Worm (Caenorhabditis elegans): ENCODE data around the gene srx-17.
A peak's percentile ranks its signal among the peaks of the same experiment; 100 is the strongest.

The srx-17 gene

DNA sequence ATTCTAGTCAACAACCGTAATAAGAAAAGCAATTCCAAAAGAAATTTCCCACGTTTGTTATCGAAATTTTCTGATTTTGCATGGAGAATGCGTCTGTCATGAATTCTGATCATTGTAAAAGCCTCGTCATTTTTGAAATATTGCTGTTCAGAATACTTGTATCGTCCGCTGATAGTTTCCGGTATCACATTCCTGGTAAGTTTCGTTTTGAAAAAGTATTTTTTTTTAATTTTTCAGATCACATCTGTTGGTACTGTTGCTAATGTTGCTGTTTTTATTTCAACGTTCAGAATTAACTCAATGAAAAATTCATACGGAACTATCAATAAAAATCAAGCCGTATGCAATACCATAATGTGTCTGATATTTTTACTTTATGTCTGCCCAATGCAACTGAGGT, at the start of gene srx-17:
srx-17 (plus strand) TSS at position 301 of the 400 bp plus-strand sequence.
- TF ChIP-seq ceh-34 (tag; optimal IDR thresholded peaks at IDR 0.05) (no peak), sdc-2 (tag; optimal IDR thresholded peaks at IDR 0.05) (no peak), mec-3 (tag; optimal IDR thresholded peaks at IDR 0.05; ENCODE audit: borderline replicate concordance) (no peak), unc-42 (tag; optimal IDR thresholded peaks at IDR 0.05) (no peak), ceh-19 (GFP tag; optimal IDR thresholded peaks at IDR 0.05) (no peak), T23F11.4 (GFP tag; optimal IDR thresholded peaks at IDR 0.05) (no peak), fkh-10 (GFP tag; optimal IDR thresholded peaks at IDR 0.05) (no peak), hlh-8 (tag; optimal IDR thresholded peaks at IDR 0.05) (no peak), elt-2 (tag; optimal IDR thresholded peaks at IDR 0.05) (no peak), ceh-24 (tag; optimal IDR thresholded peaks at IDR 0.05) (no peak), ceh-30 (tag; optimal IDR thresholded peaks at IDR 0.05) (no peak)

- TF ChIP-seq pat-9 (tag; optimal IDR thresholded peaks at IDR 0.05) (no peak), elt-2 (tag; optimal IDR thresholded peaks at IDR 0.05) (no peak), pqm-1 (tag; optimal IDR thresholded peaks at IDR 0.05) (no peak), ceh-45 (GFP tag; IDR thresholded peaks at IDR 0.05) (no peak), ttx-3 (tag; optimal IDR thresholded peaks at IDR 0.05) (no peak), ahr-1 (tag; optimal IDR thresholded peaks at IDR 0.05) (no peak), hlh-15 (tag; optimal IDR thresholded peaks at IDR 0.05) (no peak), tbx-7 (tag; optimal IDR thresholded peaks at IDR 0.05) (no peak), hlh-8 (tag; optimal IDR thresholded peaks at IDR 0.05) (no peak), hlh-6 (tag; optimal IDR thresholded peaks at IDR 0.05) (no peak), ets-4 (tag; optimal IDR thresholded peaks at IDR 0.05) (no peak), K02D7.2 (tag; optimal IDR thresholded peaks at IDR 0.05) (no peak), pax-1 (tag; optimal IDR thresholded peaks at IDR 0.05) (no peak), ceh-18 (tag; optimal IDR thresholded peaks at IDR 0.05) (no peak)
Measured at ce11 chrV:13794046-13794445, 47.0 kb upstream of the srx-17 start.

ce11 chrV:13796246-13796776, 44.7 kb upstream of the srx-17 start, which contains the start of gene twk-32:
twk-32 (plus strand) TSS chrV:13796641.
- no peak for TF ChIP-seq lin-11 (tag; optimal IDR thresholded peaks at IDR 0.05)
- TF ChIP-seq ceh-30 (tag; optimal IDR thresholded peaks at IDR 0.05): no peak
- TF ChIP-seq ceh-45 (GFP tag; IDR thresholded peaks at IDR 0.05): no peak
- TF ChIP-seq C38D4.7 (GFP tag; optimal IDR thresholded peaks at IDR 0.05): no peak
- TF ChIP-seq hlh-30 (tag; optimal IDR thresholded peaks at IDR 0.05; ENCODE audit: insufficient read depth): peak; percentile 19
- TF ChIP-seq ceh-14 (tag; optimal IDR thresholded peaks at IDR 0.05): no peak
- TF ChIP-seq gmeb-2 (tag; optimal IDR thresholded peaks at IDR 0.05): no peak
- TF ChIP-seq pat-9 (tag; optimal IDR thresholded peaks at IDR 0.05): no peak

DNA sequence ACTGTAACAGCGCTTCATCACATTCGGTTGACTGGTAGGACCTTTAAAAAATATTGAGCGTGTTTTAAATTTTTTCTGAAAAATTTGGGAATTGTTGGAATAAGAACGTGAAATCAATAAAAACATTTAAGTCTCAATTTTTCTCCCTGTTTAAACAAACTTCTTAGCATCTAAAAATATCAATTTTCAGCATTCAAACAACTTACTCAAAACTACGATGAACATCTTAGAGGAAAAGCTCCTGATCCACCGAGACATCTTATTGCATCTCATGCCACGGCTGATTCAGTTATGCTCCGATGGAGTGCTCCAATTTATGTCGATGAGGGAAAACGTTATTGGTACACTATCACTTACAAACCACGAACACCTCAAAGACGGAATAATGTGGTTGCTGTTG, 41.8 kb upstream of the srx-17 start:
- no peak for TF ChIP-seq ahr-1 (tag; optimal IDR thresholded peaks at IDR 0.05)
- TF ChIP-seq sdc-2 (tag; optimal IDR thresholded peaks at IDR 0.05): no peak
- no peak for TF ChIP-seq ceh-48 (tag; optimal IDR thresholded peaks at IDR 0.05)
- no peak for TF ChIP-seq ets-4 (tag; optimal IDR thresholded peaks at IDR 0.05)
- TF ChIP-seq fkh-10 (GFP tag; optimal IDR thresholded peaks at IDR 0.05): no peak
- no peak for TF ChIP-seq ceh-6 (GFP tag; optimal IDR thresholded peaks at IDR 0.05)
- no peak for TF ChIP-seq dve-1 (tag; optimal IDR thresholded peaks at IDR 0.05)
- no peak for TF ChIP-seq ceh-14 (tag; optimal IDR thresholded peaks at IDR 0.05)
- TF ChIP-seq ceh-22 (tag; optimal IDR thresholded peaks at IDR 0.05): no peak
- TF ChIP-seq dmd-4 (tag; optimal IDR thresholded peaks at IDR 0.05; ENCODE audit: borderline replicate concordance): no peak
- no peak for TF ChIP-seq ztf-16 (tag; optimal IDR thresholded peaks at IDR 0.05)
- no peak for TF ChIP-seq hlh-30 (tag; optimal IDR thresholded peaks at IDR 0.05; ENCODE audit: insufficient read depth)

ce11 chrV:13803902-13804301, 37.1 kb upstream of the srx-17 start, which contains the start of gene swan-2:
swan-2 (minus strand) TSS chrV:13804281.
- no peak for TF ChIP-seq ceh-34 (tag; optimal IDR thresholded peaks at IDR 0.05)
- no peak for TF ChIP-seq eyg-1 (tag; optimal IDR thresholded peaks at IDR 0.05)
- TF ChIP-seq C08G9.2 (tag; optimal IDR thresholded peaks at IDR 0.05): no peak
- no peak for TF ChIP-seq sox-2 (GFP tag; IDR thresholded peaks at IDR 0.05)
- TF ChIP-seq lin-11 (tag; optimal IDR thresholded peaks at IDR 0.05): no peak
- TF ChIP-seq hlh-30 (tag; optimal IDR thresholded peaks at IDR 0.05; ENCODE audit: insufficient read depth): no peak
- no peak for TF ChIP-seq ceh-6 (GFP tag; optimal IDR thresholded peaks at IDR 0.05)
- no peak for TF ChIP-seq pag-3 (tag; optimal IDR thresholded peaks at IDR 0.05; ENCODE audit: borderline replicate concordance)
- no peak for TF ChIP-seq tbx-2 (tag; optimal IDR thresholded peaks at IDR 0.05)
- TF ChIP-seq ceh-18 (tag; optimal IDR thresholded peaks at IDR 0.05): no peak
- TF ChIP-seq ceh-22 (tag; optimal IDR thresholded peaks at IDR 0.05): no peak
- no peak for TF ChIP-seq pqm-1 (tag; optimal IDR thresholded peaks at IDR 0.05)
- TF ChIP-seq Y22D7AL.16 (tag; optimal IDR thresholded peaks at IDR 0.05): no peak

Measured in whole organism, late embryonic.